Worm (Caenorhabditis elegans) whole organism, L1 larva: ENCODE data around the gene ZK721.4.

Experiments used
- C34B4.2 ChIP-seq: sonication (generic microtip); optimal IDR thresholded peaks from 2 replicates; lab custom pipeline; 2017; ENCODE audit warnings: mild to moderate bottlenecking, missing genetic modification characterization, missing compliant biosample characterization
- mep-1 ChIP-seq: fragments of 150-350 bp; optimal IDR thresholded peaks from 2 replicates; lab custom pipeline; 2014; ENCODE audit warnings: missing biosample characterization, missing genetic modification characterization
- nhr-11 ChIP-seq: fragments of 150-350 bp; optimal IDR thresholded peaks from 2 replicates; lab custom pipeline; 2014; ENCODE audit warnings: missing biosample characterization, missing genetic modification characterization
- nhr-237 ChIP-seq: fragments of 150-350 bp; optimal IDR thresholded peaks from 2 replicates; lab custom pipeline; 2014; ENCODE audit warnings: missing biosample characterization, missing genetic modification characterization
- nhr-28 ChIP-seq: fragments of 150-350 bp; optimal IDR thresholded peaks from 2 replicates; lab custom pipeline; 2014; ENCODE audit warnings: missing biosample characterization, missing genetic modification characterization
- nhr-77 ChIP-seq: fragments of 150-350 bp; optimal IDR thresholded peaks from 2 replicates; lab custom pipeline; 2014; ENCODE audit warnings: missing biosample characterization, missing genetic modification characterization
- ztf-11 ChIP-seq, 2 experiments: sonication (generic microtip); optimal IDR thresholded peaks; 2 replicates each; lab custom pipeline; 2016 to 2017; ENCODE audit warnings: missing genetic modification characterization in 2 of 2, missing biosample characterization in 1 of 2, missing compliant biosample characterization in 1 of 2

- TF ChIP-seq C34B4.2 (tag; lab: Kevin White, UChicago) (no peak), mep-1 (tag; lab: Kevin White, UChicago) (no peak), ztf-11 (tag; optimal IDR thresholded peaks at IDR 0.05; lab: Kevin White, UChicago) (no peak), nhr-77 (tag; lab: Kevin White, UChicago) (no peak), nhr-237 (tag; lab: Kevin White, UChicago) (no peak), nhr-28 (tag; lab: Kevin White, UChicago) (no peak), nhr-11 (tag; lab: Kevin White, UChicago) (no peak)
Observed at ce11 chrX:8797653-8798052, 19.0 kb downstream of the ZK721.4 start.
